Worm (Caenorhabditis elegans): ENCODE measurements around the gene srg-67.

- peak; percentile 28 to 84 (median 31) for TF ChIP-seq elt-3 (tag; optimal IDR thresholded peaks at IDR 0.05)
- peak; percentile 87 for TF ChIP-seq mdl-1 (tag; optimal IDR thresholded peaks at IDR 0.05)
- no peak for TF ChIP-seq ztf-11 (tag; optimal IDR thresholded peaks at IDR 0.05)
- TF ChIP-seq fkh-10 (GFP tag; optimal IDR thresholded peaks at IDR 0.05): no peak
- TF ChIP-seq elt-1 (tag; optimal IDR thresholded peaks at IDR 0.05): peak; percentile 99
- TF ChIP-seq ceh-28 (tag; optimal IDR thresholded peaks at IDR 0.05): no peak
- TF ChIP-seq ztf-4 (tag; optimal IDR thresholded peaks at IDR 0.05): no peak
- TF ChIP-seq unc-62 (GFP tag; optimal IDR thresholded peaks at IDR 0.05): no peak
- TF ChIP-seq ama-1 (optimal IDR thresholded peaks at IDR 0.05): no peak
- TF ChIP-seq ZK546.5 (tag; optimal IDR thresholded peaks at IDR 0.05): no peak
- no peak for TF ChIP-seq lin-15B (tag; optimal IDR thresholded peaks at IDR 0.05)
These were observed 37.8 kb downstream of the srg-67 start for ce11 chrV:5425008-5425407.
